Fruit fly (Drosophila melanogaster): Measurements from ENCODE around the gene CG42693.

DNA sequence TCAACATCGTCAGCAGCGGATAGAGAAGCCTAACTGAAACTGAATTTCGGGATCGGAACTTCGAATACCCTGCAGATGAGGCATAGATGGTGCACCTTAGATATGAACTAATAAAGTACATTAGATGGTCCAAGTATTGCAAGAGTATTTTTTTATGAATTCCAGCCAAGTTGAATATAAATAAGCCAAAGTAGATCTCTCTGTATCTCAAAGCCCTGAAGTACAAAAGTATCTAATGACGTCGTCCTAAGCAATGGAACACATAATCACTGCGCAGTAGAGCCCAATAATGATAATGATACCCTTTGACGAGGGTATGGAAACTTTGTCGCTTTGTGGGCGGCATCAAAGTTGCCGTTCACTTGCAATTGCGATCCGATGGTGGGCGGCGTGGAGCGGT, 1.6 kb upstream of the CG42693 start:
- TF ChIP-seq Sin3A (optimal IDR thresholded peaks at IDR 0.05) (no peak), h (optimal IDR thresholded peaks at IDR 0.05) (no peak)

All from Kc167 (cell line).